Worm (Caenorhabditis elegans) whole organism, L1 larva: ENCODE measurements around the gene R02F11.10.

Source experiments
- F16B12.6 ChIP-seq: fragments of 150-350 bp; optimal IDR thresholded peaks from 2 replicates; lab custom pipeline; 2014; ENCODE audit warnings: missing biosample characterization, missing genetic modification characterization
- aha-1 ChIP-seq: fragments of 150-350 bp; optimal IDR thresholded peaks from 2 replicates; lab custom pipeline; 2014; ENCODE audit warnings: missing biosample characterization, missing genetic modification characterization
- ceh-63 ChIP-seq: fragments of 200-800 bp; sonication (Bioruptor generic); optimal IDR thresholded peaks from 2 replicates; lab custom pipeline; 2018; ENCODE audit warnings: mild to moderate bottlenecking, missing genetic modification characterization, missing compliant biosample characterization
- ceh-82 ChIP-seq, 3 experiments: fragments of 150-350 bp in 1 of 3; sonication (generic microtip) in 2 of 3; optimal IDR thresholded peaks; 2 replicates each; lab custom pipeline; 2014 to 2017; ENCODE audit warnings: missing biosample characterization in 3 of 3, missing genetic modification characterization in 3 of 3
- ceh-90 ChIP-seq: sonication (generic microtip); optimal IDR thresholded peaks from 2 replicates; lab custom pipeline; 2016; ENCODE audit warnings: missing genetic modification characterization, missing compliant biosample characterization
- dpl-1 ChIP-seq, 3 experiments: fragments of 150-350 bp in 2 of 3; sonication (generic microtip) in 1 of 3; optimal IDR thresholded peaks; 2 replicates each; lab custom pipeline; 2014 to 2017; ENCODE audit warnings: missing biosample characterization in 3 of 3, missing genetic modification characterization in 3 of 3, missing genetic modification reagents in 3 of 3
- efl-1 ChIP-seq, 4 experiments: fragments of 150-350 bp; optimal IDR thresholded peaks in 3 of 4; peaks in 1 of 4; 1 replicate in 1 of 4; 2 replicates in 3 of 4; lab custom pipeline; 2014; ENCODE audit warnings: missing biosample characterization in 2 of 4, missing genetic modification characterization in 2 of 4, missing genetic modification reagents in 2 of 4
- efl-3 ChIP-seq: fragments of 200-800 bp; sonication (Bioruptor generic); optimal IDR thresholded peaks from 2 replicates; lab custom pipeline; 2018; ENCODE audit warnings: mild to moderate bottlenecking, missing genetic modification characterization, missing compliant biosample characterization
- elt-3 ChIP-seq, 6 experiments: fragments of 150-350 bp in 1 of 6; sonication (generic microtip); optimal IDR thresholded peaks; 2 replicates each; lab custom pipeline; 2017 to 2018; ENCODE audit warnings: missing biosample characterization in 6 of 6, missing genetic modification characterization in 6 of 6, inconsistent platforms in 1 of 6
- ets-5 ChIP-seq: fragments of 200-800 bp; sonication (Bioruptor generic); IDR thresholded peaks from 2 replicates; pipeline ENCODE4 v1.3.6; 2022; ENCODE audit warnings: missing genetic modification characterization, missing compliant biosample characterization
- hlh-17 ChIP-seq: fragments of 200-800 bp; sonication (Bioruptor generic); optimal IDR thresholded peaks from 2 replicates; lab custom pipeline; 2018; ENCODE audit warnings: missing genetic modification characterization, mild to moderate bottlenecking, missing compliant biosample characterization, moderate library complexity, borderline replicate concordance
- hlh-4 ChIP-seq: sonication (generic microtip); optimal IDR thresholded peaks from 2 replicates; lab custom pipeline; 2016; ENCODE audit warnings: mild to moderate bottlenecking, missing genetic modification characterization, missing compliant biosample characterization
- isw-1 ChIP-seq: fragments of 200-800 bp; sonication (Bioruptor generic); IDR thresholded peaks from 2 replicates; pipeline ENCODE4 v1.3.6; 2022; ENCODE audit warnings: missing genetic modification characterization, missing compliant biosample characterization
- lin-13 ChIP-seq: fragments of 150-350 bp; optimal IDR thresholded peaks from 2 replicates; lab custom pipeline; 2014; ENCODE audit warnings: missing biosample characterization, missing genetic modification reagents, missing genetic modification characterization
- lin-14 ChIP-seq: fragments of 200-800 bp; sonication (Bioruptor generic); optimal IDR thresholded peaks from 2 replicates; lab custom pipeline; 2018; ENCODE audit warnings: mild to moderate bottlenecking, missing genetic modification characterization, moderate library complexity, missing compliant biosample characterization
- lin-15B ChIP-seq: fragments of 150-350 bp; sonication (generic microtip); optimal IDR thresholded peaks from 3 replicates; lab custom pipeline; 2014; ENCODE audit warnings: missing biosample characterization, missing genetic modification characterization
- lin-39 ChIP-seq: fragments of 150-350 bp; optimal IDR thresholded peaks from 2 replicates; lab custom pipeline; 2014; ENCODE audit warnings: missing biosample characterization, missing genetic modification reagents, missing genetic modification characterization
- lir-3 ChIP-seq: sonication (generic microtip); optimal IDR thresholded peaks from 2 replicates; lab custom pipeline; 2016; ENCODE audit warnings: mild to moderate bottlenecking, missing genetic modification characterization, moderate library complexity, missing compliant biosample characterization; ENCODE audit not compliant: poor library complexity
- lsy-2 ChIP-seq, 2 experiments: fragments of 150-350 bp; optimal IDR thresholded peaks; 2 replicates each; lab custom pipeline; 2014; ENCODE audit warnings: missing biosample characterization in 2 of 2, missing genetic modification characterization in 2 of 2
- mdl-1 ChIP-seq, 2 experiments: fragments of 150-350 bp; optimal IDR thresholded peaks; 2 replicates each; lab custom pipeline; 2014 to 2017; ENCODE audit warnings: missing biosample characterization in 2 of 2, missing genetic modification characterization in 2 of 2, inconsistent platforms in 1 of 2
- nhr-20 ChIP-seq: sonication (generic microtip); optimal IDR thresholded peaks from 2 replicates; lab custom pipeline; 2016; ENCODE audit warnings: mild to moderate bottlenecking, missing genetic modification characterization, missing compliant biosample characterization
- nhr-237 ChIP-seq: fragments of 150-350 bp; optimal IDR thresholded peaks from 2 replicates; lab custom pipeline; 2014; ENCODE audit warnings: missing biosample characterization, missing genetic modification characterization
- nhr-47 ChIP-seq: sonication (generic microtip); optimal IDR thresholded peaks from 2 replicates; lab custom pipeline; 2016; ENCODE audit warnings: mild to moderate bottlenecking, missing genetic modification characterization, moderate library complexity, missing compliant biosample characterization
- nhr-71 ChIP-seq: sonication (generic microtip); optimal IDR thresholded peaks from 2 replicates; lab custom pipeline; 2016; ENCODE audit warnings: mild to moderate bottlenecking, missing genetic modification characterization, moderate library complexity, missing compliant biosample characterization
- nhr-84 ChIP-seq: sonication (generic microtip); optimal IDR thresholded peaks from 2 replicates; lab custom pipeline; 2017; ENCODE audit warnings: missing biosample characterization, missing genetic modification characterization
- nhr-85 ChIP-seq: sonication (generic microtip); peaks from one replicate; lab custom pipeline; 2016; ENCODE audit warnings: missing genetic modification characterization, inconsistent platforms, missing compliant biosample characterization
- pqm-1 ChIP-seq: sonication (generic microtip); optimal IDR thresholded peaks from 3 replicates; lab custom pipeline; 2017; ENCODE audit warnings: missing biosample characterization, missing genetic modification characterization
- rnt-1 ChIP-seq: sonication (generic microtip); optimal IDR thresholded peaks from 2 replicates; lab custom pipeline; 2016; ENCODE audit warnings: mild to moderate bottlenecking, missing genetic modification characterization, moderate library complexity, missing compliant biosample characterization
- skn-1 ChIP-seq: fragments of 150-350 bp; optimal IDR thresholded peaks from 2 replicates; lab custom pipeline; 2014; ENCODE audit warnings: missing biosample characterization, missing genetic modification characterization
- snpc-4 ChIP-seq: fragments of 150-350 bp; optimal IDR thresholded peaks from 2 replicates; lab custom pipeline; 2014; ENCODE audit warnings: missing biosample characterization, missing genetic modification characterization
- snu-23 ChIP-seq: sonication (generic microtip); optimal IDR thresholded peaks from 2 replicates; lab custom pipeline; 2016; ENCODE audit warnings: missing genetic modification characterization, missing compliant biosample characterization
- sox-4 ChIP-seq: sonication (generic microtip); optimal IDR thresholded peaks from 2 replicates; lab custom pipeline; 2016; ENCODE audit warnings: missing genetic modification characterization, missing compliant biosample characterization
- sptf-1 ChIP-seq: fragments of 150-350 bp; optimal IDR thresholded peaks from 2 replicates; lab custom pipeline; 2014; ENCODE audit warnings: missing biosample characterization, missing genetic modification characterization
- swsn-7 ChIP-seq: sonication (generic microtip); optimal IDR thresholded peaks from 2 replicates; lab custom pipeline; 2016; ENCODE audit warnings: missing genetic modification characterization, missing compliant biosample characterization
- tbx-2 ChIP-seq: sonication (generic microtip); optimal IDR thresholded peaks from 2 replicates; lab custom pipeline; 2016; ENCODE audit warnings: missing genetic modification characterization, missing compliant biosample characterization
- unc-130 ChIP-seq: fragments of 150-350 bp; optimal IDR thresholded peaks from 2 replicates; lab custom pipeline; 2017; ENCODE audit warnings: missing biosample characterization, missing genetic modification characterization, inconsistent platforms
- unc-30 ChIP-seq: sonication (generic microtip); optimal IDR thresholded peaks from 2 replicates; lab custom pipeline; 2017; ENCODE audit warnings: missing biosample characterization, missing genetic modification characterization
- unc-86 ChIP-seq: sonication (generic microtip); optimal IDR thresholded peaks from 2 replicates; lab custom pipeline; 2016; ENCODE audit warnings: missing genetic modification characterization, missing compliant biosample characterization
- unc-98 ChIP-seq: fragments of 200-800 bp; sonication (Bioruptor generic); IDR thresholded peaks from 2 replicates; pipeline ENCODE4 v1.3.6; 2022; ENCODE audit warnings: missing genetic modification characterization, missing compliant biosample characterization
- xbp-1 ChIP-seq: sonication (generic microtip); optimal IDR thresholded peaks from 2 replicates; lab custom pipeline; 2016; ENCODE audit warnings: missing genetic modification characterization, missing compliant biosample characterization
- zag-1 ChIP-seq: fragments of 150-350 bp; optimal IDR thresholded peaks from 2 replicates; lab custom pipeline; 2014; ENCODE audit warnings: missing biosample characterization, missing genetic modification characterization
- zip-4 ChIP-seq: fragments of 200-800 bp; sonication (Bioruptor generic); optimal IDR thresholded peaks from 2 replicates; lab custom pipeline; 2018; ENCODE audit warnings: mild to moderate bottlenecking, missing genetic modification characterization, moderate library complexity, missing compliant biosample characterization

R02F11.10 gene

DNA sequence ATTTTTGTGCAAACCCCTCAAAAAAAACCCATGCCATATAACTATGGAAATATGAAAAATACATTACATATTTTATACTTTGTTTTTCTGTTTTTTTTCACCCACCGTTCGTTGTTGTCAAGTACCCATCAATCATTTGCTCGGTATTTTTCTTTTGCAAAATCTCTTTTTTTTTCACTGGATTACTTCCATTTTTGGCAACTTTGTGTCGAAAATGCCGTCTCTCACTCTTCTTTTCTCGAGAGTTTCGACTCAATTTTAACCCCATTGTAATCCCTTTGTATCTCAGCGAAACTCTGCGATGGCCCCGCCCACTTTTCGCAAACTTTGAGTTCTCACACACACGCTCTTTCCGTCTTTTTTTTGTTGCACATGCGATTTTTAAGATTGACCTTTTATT is 13.8 kb upstream of the R02F11.10 start:
- TF ChIP-seq ceh-82 (tag; optimal IDR thresholded peaks at IDR 0.05; lab: Kevin White, UChicago) (no peak), efl-1 (optimal IDR thresholded peaks at IDR 0.05; lab: Kevin White, UChicago) (no peak), efl-1 (GFP tag; optimal IDR thresholded peaks at IDR 0.05 in 1 of 2; lab: Kevin White, UChicago) (no peak), isw-1 (GFP tag; lab: Robert Waterston, UW) (no peak), unc-30 (tag; lab: Kevin White, UChicago) (peak; percentile 47), unc-98 (GFP tag; lab: Robert Waterston, UW) (no peak), lin-14 (peak; percentile 24)

ce11 chrV:4777388-4777986 is 11.4 kb upstream of the R02F11.10 start, which contains the start of gene C18G1.1:
Gene C18G1.1 (plus strand): TSS chrV:4777960.
- TF ChIP-seq unc-130 (tag; lab: Kevin White, UChicago) (peak; percentile 27), snu-23 (GFP tag; lab: Kevin White, UChicago) (peak; percentile 5), rnt-1 (tag; lab: Kevin White, UChicago) (peak; percentile 59), nhr-71 (tag; lab: Kevin White, UChicago) (peak; percentile 50), lsy-2 (tag; optimal IDR thresholded peaks at IDR 0.05; lab: Kevin White, UChicago) (peak in 1 of 2 experiments; percentile 26), ceh-63 (no peak)

ce11 chrV:4783313-4783712 is 5.6 kb upstream of the R02F11.10 start, which contains the start of gene Y60C6A.1:
Gene Y60C6A.1 (plus strand): TSS chrV:4783613.
- no peak for TF ChIP-seq unc-86
- no peak for TF ChIP-seq hlh-17 (GFP tag; lab: Kevin White, UChicago)
- TF ChIP-seq nhr-84, result no peak
- TF ChIP-seq lin-15B, result no peak
- TF ChIP-seq pqm-1 (tag; lab: Kevin White, UChicago), result no peak
- no peak for TF ChIP-seq efl-3 (GFP tag; lab: Kevin White, UChicago)
- no peak for TF ChIP-seq sptf-1 (tag; lab: Kevin White, UChicago)
- no peak for TF ChIP-seq nhr-47 (tag; lab: Kevin White, UChicago)
- no peak for TF ChIP-seq F16B12.6 (tag; lab: Kevin White, UChicago)
- TF ChIP-seq ets-5 (GFP tag; lab: Robert Waterston, UW), result no peak
- TF ChIP-seq lin-39 (tag; lab: Kevin White, UChicago), result no peak
- no peak for TF ChIP-seq sox-4
- no peak for TF ChIP-seq lsy-2 (tag; optimal IDR thresholded peaks at IDR 0.05; lab: Kevin White, UChicago)
- TF ChIP-seq lir-3 (tag; lab: Kevin White, UChicago), result no peak
- TF ChIP-seq, all 84 proteins: peak for 0

ce11 chrV:4785333-4785852 is 3.5 kb upstream of the R02F11.10 start, which contains the start of the genes Y60C6A.2 and Y60C6A.3:
Gene Y60C6A.2 (minus strand): TSS chrV:4785433.
Gene Y60C6A.3 (plus strand): TSS chrV:4785802.
- TF ChIP-seq nhr-85, result no peak

DNA sequence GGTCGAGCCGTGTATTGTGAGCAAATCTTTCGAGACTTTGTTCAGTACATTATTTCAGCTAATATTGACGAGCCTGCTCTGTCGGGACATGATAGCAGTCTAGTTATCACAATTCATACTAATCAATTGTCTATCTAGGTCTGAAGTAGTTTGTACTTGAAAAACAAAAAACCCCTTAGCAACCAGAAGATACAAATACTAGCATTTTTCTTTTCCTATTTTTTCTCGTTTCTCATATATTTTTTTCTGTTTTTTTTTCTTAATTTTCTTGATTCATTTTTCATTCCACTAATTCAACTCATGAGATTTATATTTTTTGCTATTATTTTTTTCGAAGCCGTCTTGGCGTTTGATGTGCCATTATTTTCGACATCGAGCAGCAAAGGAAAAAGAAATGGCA is 1.8 kb upstream of the R02F11.10 start, which contains the start of gene R02F11.9:
R02F11.9 (plus strand) TSS at position 301 of the 400 bp plus-strand sequence.
- TF ChIP-seq lin-13 (GFP tag; lab: Kevin White, UChicago), result no peak
- no peak for TF ChIP-seq aha-1 (tag; lab: Kevin White, UChicago)
- no peak for TF ChIP-seq elt-3 (tag; optimal IDR thresholded peaks at IDR 0.05; lab: Kevin White, UChicago)
- no peak for TF ChIP-seq tbx-2 (tag; lab: Kevin White, UChicago)
- TF ChIP-seq zip-4 (GFP tag; lab: Kevin White, UChicago), result no peak
- no peak for TF ChIP-seq nhr-20
- TF ChIP-seq snu-23 (GFP tag; lab: Kevin White, UChicago), result no peak
- no peak for TF ChIP-seq mdl-1 (tag; optimal IDR thresholded peaks at IDR 0.05; lab: Kevin White, UChicago)
- no peak for TF ChIP-seq swsn-7 (tag; lab: Kevin White, UChicago)
- no peak for TF ChIP-seq unc-86
- TF ChIP-seq dpl-1 (GFP tag; optimal IDR thresholded peaks at IDR 0.05; lab: Kevin White, UChicago), result no peak
- TF ChIP-seq F16B12.6 (tag; lab: Kevin White, UChicago), result no peak
- no peak for TF ChIP-seq ceh-90 (tag; lab: Kevin White, UChicago)
- TF ChIP-seq nhr-237 (tag; lab: Kevin White, UChicago), result no peak
- TF ChIP-seq skn-1 (tag; lab: Kevin White, UChicago), result no peak
- no peak for TF ChIP-seq xbp-1 (tag; lab: Kevin White, UChicago)
- TF ChIP-seq zag-1 (tag; lab: Kevin White, UChicago), result no peak
- TF ChIP-seq snpc-4 (tag; lab: Kevin White, UChicago), result no peak
- TF ChIP-seq hlh-4 (tag; lab: Kevin White, UChicago), result no peak
- TF ChIP-seq nhr-47 (tag; lab: Kevin White, UChicago), result no peak
- TF ChIP-seq, all 84 proteins: peak for 0
